Fruit fly (Drosophila melanogaster) whole organism, embryonic: ENCODE measurements around the gene Inx3.
A peak's percentile ranks its signal among the peaks of the same experiment; 100 is the strongest.

ENCODE experiments used
- ATbp ChIP-seq: fragments of 200-800 bp; sonication (Bioruptor generic); optimal IDR thresholded peaks from 2 replicates; lab custom pipeline; 2017; ENCODE audit warnings: missing biosample characterization, mild to moderate bottlenecking, missing genetic modification characterization, missing genetic modification reagents
- Aef1 ChIP-seq: fragments of 200-800 bp; sonication (Bioruptor generic); IDR thresholded peaks from 3 replicates; pipeline ENCODE4 v1.3.6; 2022; ENCODE audit warnings: missing biosample characterization, missing genetic modification characterization
- BEAF-32 ChIP-seq: fragments of 200-800 bp; sonication (Bioruptor generic); optimal IDR thresholded peaks from 3 replicates; lab custom pipeline; 2017; ENCODE audit warnings: missing biosample characterization, missing genetic modification characterization, mild to moderate bottlenecking, moderate library complexity, missing genetic modification reagents
- CG10147 ChIP-seq: fragments of 200-800 bp; sonication (Bioruptor generic); optimal IDR thresholded peaks from 2 replicates; lab custom pipeline; 2019; ENCODE audit warnings: missing biosample characterization, mild to moderate bottlenecking, missing genetic modification characterization, moderate library complexity
- CG10543 ChIP-seq: fragments of 200-800 bp; sonication (Bioruptor generic); optimal IDR thresholded peaks from 3 replicates; lab custom pipeline; 2017; ENCODE audit warnings: missing biosample characterization, mild to moderate bottlenecking, missing genetic modification characterization, moderate library complexity
- CG1233 ChIP-seq: fragments of 200-800 bp; sonication (Bioruptor generic); optimal IDR thresholded peaks from 4 replicates; lab custom pipeline; 2018; ENCODE audit warnings: missing biosample characterization, mild to moderate bottlenecking, missing genetic modification characterization
- CG13287 ChIP-seq: fragments of 200-800 bp; sonication (Bioruptor generic); IDR thresholded peaks from 2 replicates; pipeline ENCODE4 v1.3.6; 2022; ENCODE audit warnings: missing biosample characterization, missing genetic modification characterization; ENCODE audit not compliant: partially characterized antibody
- CG17612 ChIP-seq: fragments of 200-800 bp; sonication (Bioruptor generic); IDR thresholded peaks from 2 replicates; pipeline ENCODE4 v1.3.6; 2022; ENCODE audit warnings: missing biosample characterization, missing genetic modification characterization
- CG18764 ChIP-seq: fragments of 200-800 bp; sonication (Bioruptor generic); optimal IDR thresholded peaks from 3 replicates; lab custom pipeline; 2016; ENCODE audit warnings: missing biosample characterization, missing genetic modification characterization
- CG31365 ChIP-seq: fragments of 200-800 bp; sonication (Bioruptor generic); optimal IDR thresholded peaks from 2 replicates; lab custom pipeline; 2018; ENCODE audit warnings: missing biosample characterization, mild to moderate bottlenecking, missing genetic modification characterization
- CG32772 ChIP-seq: fragments of 200-800 bp; sonication (Bioruptor generic); IDR thresholded peaks from 2 replicates; pipeline ENCODE4 v1.3.6; 2022; ENCODE audit warnings: missing biosample characterization, missing genetic modification characterization
- CG3726 ChIP-seq: fragments of 200-800 bp; sonication (Bioruptor generic); IDR thresholded peaks from 3 replicates; pipeline ENCODE4, ENCODE4 v1.3.6; 2022; ENCODE audit warnings: missing biosample characterization, missing genetic modification characterization
- CG3995 ChIP-seq: fragments of 200-800 bp; sonication (Bioruptor generic); optimal IDR thresholded peaks from 3 replicates; lab custom pipeline; 2016; ENCODE audit warnings: missing biosample characterization, missing genetic modification characterization
- CG6272 ChIP-seq: fragments of 200-800 bp; sonication (Bioruptor generic); IDR thresholded peaks from 2 replicates; pipeline ENCODE4 v1.3.6; 2022; ENCODE audit warnings: missing biosample characterization, missing genetic modification characterization
- CG6683 ChIP-seq: fragments of 200-800 bp; sonication (Bioruptor generic); optimal IDR thresholded peaks from 2 replicates; lab custom pipeline; 2017; ENCODE audit warnings: missing biosample characterization, mild to moderate bottlenecking, missing genetic modification characterization, missing genetic modification reagents
- CG6791 ChIP-seq: fragments of 200-800 bp; sonication (Bioruptor generic); IDR thresholded peaks from 3 replicates; pipeline ENCODE4 v1.3.6; 2022; ENCODE audit warnings: missing biosample characterization, missing genetic modification characterization; ENCODE audit not compliant: partially characterized antibody
- CG6854 ChIP-seq: fragments of 200-800 bp; sonication (Bioruptor generic); optimal IDR thresholded peaks from 3 replicates; lab custom pipeline; 2017; ENCODE audit warnings: missing biosample characterization, mild to moderate bottlenecking, missing genetic modification characterization
- CG7372 ChIP-seq: fragments of 200-800 bp; sonication (Bioruptor generic); IDR thresholded peaks from 2 replicates; pipeline ENCODE4 v1.3.6; 2022; ENCODE audit warnings: missing biosample characterization, missing genetic modification characterization
- CG7556 ChIP-seq: fragments of 200-800 bp; sonication (Bioruptor generic); optimal IDR thresholded peaks from 2 replicates; lab custom pipeline; 2017; ENCODE audit warnings: missing biosample characterization, mild to moderate bottlenecking, missing genetic modification characterization
- CG7786 ChIP-seq: fragments of 200-800 bp; sonication (Bioruptor generic); optimal IDR thresholded peaks from 2 replicates; lab custom pipeline; 2016; ENCODE audit warnings: missing biosample characterization, missing genetic modification characterization
- CG9215 ChIP-seq: fragments of 200-800 bp; sonication (Bioruptor generic); IDR thresholded peaks from 2 replicates; pipeline ENCODE4 v1.3.6; 2022; ENCODE audit warnings: missing biosample characterization, missing genetic modification characterization
- Dref ChIP-seq: fragments of 200-800 bp; sonication (Bioruptor generic); IDR thresholded peaks from 2 replicates; pipeline ENCODE4 v1.3.6; 2022; ENCODE audit warnings: missing biosample characterization, missing genetic modification characterization
- H15 ChIP-seq: fragments of 200-800 bp; sonication (Bioruptor generic); IDR thresholded peaks from 3 replicates; pipeline ENCODE4 v1.3.6; 2022; ENCODE audit warnings: missing biosample characterization, missing genetic modification characterization
- HHEX ChIP-seq: fragments of 200-800 bp; sonication (Bioruptor generic); optimal IDR thresholded peaks from 3 replicates; lab custom pipeline; 2017; ENCODE audit warnings: missing biosample characterization, mild to moderate bottlenecking, missing genetic modification characterization, missing genetic modification reagents
- HLH4C ChIP-seq: fragments of 200-800 bp; sonication (Bioruptor generic); IDR thresholded peaks from 3 replicates; pipeline ENCODE4 v1.3.6; 2022; ENCODE audit warnings: missing biosample characterization, missing genetic modification characterization; ENCODE audit not compliant: partially characterized antibody
- Lpt ChIP-seq: fragments of >200 bp; optimal IDR thresholded peaks from 2 replicates; lab custom pipeline; 2018; ENCODE audit warnings: missing biosample characterization, missing genetic modification characterization
- Max ChIP-seq: fragments of 200-800 bp; sonication (Bioruptor generic); optimal IDR thresholded peaks from 2 replicates; lab custom pipeline; 2016; ENCODE audit warnings: missing biosample characterization, mild to moderate bottlenecking, missing genetic modification characterization
- Oli ChIP-seq: fragments of 200-800 bp; sonication (Bioruptor generic); optimal IDR thresholded peaks from 2 replicates; lab custom pipeline; 2018; ENCODE audit warnings: missing biosample characterization, mild to moderate bottlenecking, missing genetic modification characterization, moderate library complexity
- Rfx ChIP-seq: fragments of 200-800 bp; sonication (Bioruptor generic); IDR thresholded peaks from 2 replicates; pipeline ENCODE4 v1.3.6; 2022; ENCODE audit warnings: missing biosample characterization, missing genetic modification characterization
- Spps ChIP-seq: fragments of 200-800 bp; sonication (Bioruptor generic); optimal IDR thresholded peaks from 2 replicates; lab custom pipeline; 2018; ENCODE audit warnings: missing biosample characterization, mild to moderate bottlenecking, missing genetic modification characterization
- Vsx1 ChIP-seq: fragments of 200-800 bp; sonication (Bioruptor generic); optimal IDR thresholded peaks from 2 replicates; lab custom pipeline; 2017; ENCODE audit warnings: missing biosample characterization, mild to moderate bottlenecking, missing genetic modification characterization, missing genetic modification reagents
- Xbp1 ChIP-seq: fragments of 200-800 bp; sonication (Bioruptor generic); optimal IDR thresholded peaks from 3 replicates; lab custom pipeline; 2016; ENCODE audit warnings: missing biosample characterization, mild to moderate bottlenecking, missing genetic modification characterization
- btn ChIP-seq: fragments of 200-800 bp; sonication (Bioruptor generic); optimal IDR thresholded peaks from 2 replicates; lab custom pipeline; 2016; ENCODE audit warnings: missing biosample characterization, missing genetic modification characterization
- chm ChIP-seq: fragments of 200-800 bp; sonication (Bioruptor generic); IDR thresholded peaks from 2 replicates; pipeline ENCODE4 v1.3.6; 2022; ENCODE audit warnings: missing biosample characterization, missing genetic modification characterization
- disco-r ChIP-seq: fragments of 200-800 bp; sonication (Bioruptor generic); optimal IDR thresholded peaks from 2 replicates; lab custom pipeline; 2016; ENCODE audit warnings: missing biosample characterization, missing genetic modification characterization
- ems ChIP-seq: fragments of 200-800 bp; sonication (Bioruptor generic); optimal IDR thresholded peaks from 3 replicates; lab custom pipeline; 2016; ENCODE audit warnings: missing biosample characterization, missing genetic modification characterization
- en ChIP-seq: fragments of 200-800 bp; sonication (Bioruptor generic); optimal IDR thresholded peaks from 2 replicates; lab custom pipeline; 2016; ENCODE audit warnings: missing biosample characterization, missing genetic modification characterization
- gsb-n ChIP-seq: fragments of 200-800 bp; sonication (Bioruptor generic); optimal IDR thresholded peaks from 3 replicates; lab custom pipeline; 2018; ENCODE audit warnings: missing biosample characterization, mild to moderate bottlenecking, missing genetic modification characterization
- lab ChIP-seq: fragments of 200-800 bp; sonication (Bioruptor generic); optimal IDR thresholded peaks from 3 replicates; lab custom pipeline; 2017; ENCODE audit warnings: missing biosample characterization, missing genetic modification characterization, mild to moderate bottlenecking, moderate library complexity, missing genetic modification reagents
- lov ChIP-seq, 2 experiments: fragments of 200-800 bp in 1 of 2; fragments of >200 bp in 1 of 2; sonication (Bioruptor generic) in 1 of 2; IDR thresholded peaks in 1 of 2; optimal IDR thresholded peaks in 1 of 2; 2 replicates in 1 of 2; 3 replicates in 1 of 2; pipeline versions ENCODE4 v1.3.6 to Lab custom; 2017 to 2022; ENCODE audit warnings: missing biosample characterization in 1 of 2, missing genetic modification characterization in 1 of 2
- luna ChIP-seq: fragments of 200-800 bp; sonication (Bioruptor generic); optimal IDR thresholded peaks from 2 replicates; lab custom pipeline; 2016; ENCODE audit warnings: missing biosample characterization, missing genetic modification characterization
- oc ChIP-seq: fragments of 200-800 bp; sonication (Bioruptor generic); optimal IDR thresholded peaks from 2 replicates; lab custom pipeline; 2018; ENCODE audit warnings: missing biosample characterization, mild to moderate bottlenecking, missing genetic modification characterization, moderate library complexity
- peb ChIP-seq: fragments of 200-800 bp; sonication (Bioruptor generic); IDR thresholded peaks from 2 replicates; pipeline ENCODE4 v1.3.6; 2022; ENCODE audit warnings: missing biosample characterization, missing genetic modification characterization
- stwl ChIP-seq: fragments of 200-800 bp; sonication (Bioruptor generic); optimal IDR thresholded peaks from 3 replicates; lab custom pipeline; 2018; ENCODE audit warnings: missing biosample characterization, mild to moderate bottlenecking, missing genetic modification characterization, moderate library complexity
- tup ChIP-seq: fragments of 200-800 bp; sonication (Bioruptor generic); optimal IDR thresholded peaks from 2 replicates; lab custom pipeline; 2016; ENCODE audit warnings: missing biosample characterization, mild to moderate bottlenecking, missing genetic modification characterization, moderate library complexity
- twi ChIP-seq: fragments of 200-800 bp; optimal IDR thresholded peaks from 2 replicates; lab custom pipeline; 2019; ENCODE audit warnings: missing biosample characterization, mild to moderate bottlenecking, missing genetic modification characterization, moderate library complexity
- vvl ChIP-seq: fragments of 200-800 bp; sonication (Bioruptor generic); IDR thresholded peaks from 2 replicates; pipeline ENCODE4 v1.3.6; 2022; ENCODE audit warnings: missing biosample characterization, missing genetic modification characterization
- zen2 ChIP-seq: fragments of 200-800 bp; sonication (Bioruptor generic); IDR thresholded peaks from 3 replicates; pipeline ENCODE4 v1.3.6; 2022; ENCODE audit warnings: missing biosample characterization, missing genetic modification characterization; ENCODE audit not compliant: partially characterized antibody

The Inx3 gene

DNA sequence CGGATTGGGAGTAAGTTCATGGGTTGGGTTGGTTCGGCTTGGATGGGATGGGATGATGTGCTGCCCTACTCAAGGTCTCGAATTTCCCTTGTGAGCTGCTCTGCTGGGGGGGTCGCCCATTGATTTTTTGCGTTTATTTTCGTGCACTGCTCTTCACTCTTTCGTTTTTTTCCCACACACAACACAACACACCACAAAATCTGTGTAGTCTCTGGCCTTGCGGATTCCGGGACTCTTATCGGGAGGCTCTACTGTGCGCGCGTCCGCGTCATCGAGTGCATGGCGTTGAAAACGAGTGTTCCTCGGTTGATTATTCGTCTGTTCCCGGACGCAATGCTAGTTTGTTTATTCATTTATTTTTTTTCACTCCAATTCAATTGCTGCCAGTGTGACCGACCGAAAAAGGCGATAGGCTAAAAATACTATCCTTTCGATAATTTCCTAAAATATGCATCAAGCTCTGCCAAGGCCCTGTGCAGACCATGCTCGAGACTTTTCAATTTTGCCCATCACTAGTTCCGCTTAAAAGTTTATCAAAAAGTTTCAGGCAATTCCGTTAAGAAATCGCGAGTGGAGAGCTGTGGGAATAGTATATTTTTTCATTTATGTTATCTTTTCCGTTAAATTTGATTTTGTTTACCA lies 27.6 kb downstream of the Inx3 start, which contains the start of gene WASp (continued):
- TF ChIP-seq CG9215 (GFP tag; lab: Robert Waterston, UW), result no peak
- TF ChIP-seq HHEX (GFP tag; lab: Kevin White, UChicago), result peak; percentile 55
- TF ChIP-seq lov (optimal IDR thresholded peaks at IDR 0.05; lab: Kevin White, UChicago), result no peak
- peak; percentile 83; the same call in 2 of the 3 replicates for TF ChIP-seq lov (GFP tag; IDR thresholded peaks at IDR 0.05; lab: Robert Waterston, UW)
- TF ChIP-seq lab (GFP tag; lab: Kevin White, UChicago), result peak; percentile 81
- peak; percentile 43 for TF ChIP-seq CG1233 (GFP tag; lab: Kevin White, UChicago)
- peak; percentile 78 for TF ChIP-seq disco-r (GFP tag; lab: Kevin White, UChicago)
- TF ChIP-seq Aef1 (GFP tag; lab: Robert Waterston, UW), result peak; percentile 15; the same call in 2 of the 3 replicates
- peak; percentile 55; the same call in 2 of the 3 replicates for TF ChIP-seq CG6791 (GFP tag; lab: Robert Waterston, UW)
- TF ChIP-seq CG31365 (tag; lab: Kevin White, UChicago), result peak; percentile 64
- peak; percentile 37 for TF ChIP-seq btn (GFP tag; lab: Kevin White, UChicago)
- no peak for TF ChIP-seq gsb-n
- TF ChIP-seq CG10543 (GFP tag; lab: Kevin White, UChicago), result no peak
- TF ChIP-seq tup (GFP tag; lab: Kevin White, UChicago), result no peak
- TF ChIP-seq luna (GFP tag; lab: Kevin White, UChicago), result peak; percentile 73
- TF ChIP-seq oc (tag; lab: Kevin White, UChicago), result peak; percentile 26
- peak; percentile 61 for TF ChIP-seq CG7786 (GFP tag; lab: Kevin White, UChicago)
- TF ChIP-seq CG7372, result peak; percentile 31; the same call in 1 of the 2 replicates
- peak; percentile 60 for TF ChIP-seq ATbp (GFP tag; lab: Kevin White, UChicago)
- TF ChIP-seq chm, result peak; percentile 77
- TF ChIP-seq stwl (tag; lab: Kevin White, UChicago), result peak; percentile 94
- TF ChIP-seq twi (tag; lab: Kevin White, UChicago), result no peak
- peak; percentile 87 for TF ChIP-seq vvl (GFP tag; lab: Robert Waterston, UW)
- TF ChIP-seq Rfx (GFP tag; lab: Robert Waterston, UW), result peak; percentile 86
- peak; percentile 61 for TF ChIP-seq en
- TF ChIP-seq CG3726, result 0 out of 3 replicates have a peak, but pooled peaks have one; percentile 30
- TF ChIP-seq H15 (GFP tag; lab: Robert Waterston, UW), result peak; percentile 59; the same call in 1 of the 3 replicates
- no peak for TF ChIP-seq Lpt (GFP tag; lab: Kevin White, UChicago)
- TF ChIP-seq CG17612, result 0 out of 2 replicates have a peak, but pooled peaks have one; percentile 6
- TF ChIP-seq Spps, result peak; percentile 12
- peak; percentile 72 for TF ChIP-seq CG13287 (GFP tag; lab: Robert Waterston, UW)
- TF ChIP-seq CG18764 (GFP tag; lab: Kevin White, UChicago), result no peak
- TF ChIP-seq peb (GFP tag; lab: Robert Waterston, UW), result 0 out of 2 replicates have a peak, but pooled peaks have one; percentile 8
- no peak for TF ChIP-seq CG7556
- TF ChIP-seq ems, result peak; percentile 72
- TF ChIP-seq Vsx1 (GFP tag; lab: Kevin White, UChicago), result no peak
- 0 out of 2 replicates have a peak, but pooled peaks have one; percentile 15 for TF ChIP-seq CG6272 (GFP tag; lab: Robert Waterston, UW)
- peak; percentile 80 for TF ChIP-seq Dref
- no peak for TF ChIP-seq CG6854 (GFP tag; lab: Kevin White, UChicago)
- TF ChIP-seq Oli (tag; lab: Kevin White, UChicago), result peak; percentile 47
- no peak; the same call in 2 of the 3 replicates for TF ChIP-seq zen2 (GFP tag; lab: Robert Waterston, UW)
- TF ChIP-seq CG10147, result no peak
- peak; percentile 69 for TF ChIP-seq CG3995 (GFP tag; lab: Kevin White, UChicago)
- peak; percentile 80 for TF ChIP-seq Xbp1
- TF ChIP-seq BEAF-32 (GFP tag; lab: Kevin White, UChicago), result peak; percentile 73
- TF ChIP-seq HLH4C (GFP tag; lab: Robert Waterston, UW), result no peak
- TF ChIP-seq CG32772 (GFP tag; lab: Robert Waterston, UW), result peak; percentile 84
- TF ChIP-seq CG6683 (GFP tag; lab: Kevin White, UChicago), result peak; percentile 42
- peak; percentile 61 for TF ChIP-seq Max (GFP tag; lab: Kevin White, UChicago)
